Worm (Caenorhabditis elegans): ENCODE measurements around the gene Y57G11C.52.

ce11 chrIV:14891996-14892395 lies 38.2 kb downstream of the Y57G11C.52 start:
- no peak for TF ChIP-seq unc-86 (tag; optimal IDR thresholded peaks at IDR 0.05)
- TF ChIP-seq ceh-22 (tag; optimal IDR thresholded peaks at IDR 0.05): no peak
